Worm (Caenorhabditis elegans) whole organism, young adult: Measurements from ENCODE around the gene R05D3.3.
"Not testable (repeated sequence)": the region's sequence is repeated elsewhere in the genome, so short reads cannot be mapped to it uniquely, and the experiment has no call there.

Experiments
- D2030.7 ChIP-seq: fragments of 200-800 bp; sonication (Bioruptor generic); IDR thresholded peaks from 2 replicates; pipeline ENCODE4 v1.3.6; 2022; ENCODE audit warnings: missing genetic modification reagents, missing genetic modification characterization, missing compliant biosample characterization
- F33H1.4 ChIP-seq: fragments of 200-800 bp; sonication (Bioruptor generic); IDR thresholded peaks from 2 replicates; pipeline ENCODE4 v1.3.6; 2022; ENCODE audit warnings: missing genetic modification reagents, missing genetic modification characterization, missing compliant biosample characterization
- F39B2.1 ChIP-seq: fragments of 200-800 bp; sonication (Bioruptor generic); IDR thresholded peaks from 2 replicates; pipeline ENCODE4 v1.3.6; 2022; ENCODE audit warnings: missing genetic modification reagents, missing genetic modification characterization, missing compliant biosample characterization
- K12H6.12 ChIP-seq: fragments of 200-800 bp; sonication (Bioruptor generic); optimal IDR thresholded peaks from 2 replicates; lab custom pipeline; 2018; ENCODE audit warnings: mild to moderate bottlenecking, missing genetic modification characterization, missing compliant biosample characterization
- T26A5.8 ChIP-seq: sonication (generic microtip); optimal IDR thresholded peaks from 2 replicates; lab custom pipeline; 2016; ENCODE audit warnings: missing genetic modification characterization, missing compliant biosample characterization
- Y67H2A.10 ChIP-seq: fragments of 200-800 bp; sonication (Bioruptor generic); conservative IDR thresholded peaks from 2 replicates; pipeline ENCODE4 v1.3.6; 2022; ENCODE audit warnings: missing genetic modification reagents, missing genetic modification characterization, missing compliant biosample characterization
- ama-1 ChIP-seq, 3 experiments: fragments of 150-350 bp in 1 of 3; sonication (generic microtip) in 2 of 3; optimal IDR thresholded peaks; 2 replicates each; lab custom pipeline; 2014 to 2018; ENCODE audit warnings: missing biosample characterization in 2 of 3, missing genetic modification characterization in 2 of 3, missing genetic modification reagents in 2 of 3
- aptf-3 ChIP-seq: fragments of 200-800 bp; sonication (Bioruptor generic); IDR thresholded peaks from 2 replicates; pipeline ENCODE4 v1.3.6; 2022; ENCODE audit warnings: missing genetic modification characterization, missing compliant biosample characterization
- attf-5 ChIP-seq: fragments of 200-800 bp; sonication (Bioruptor generic); optimal IDR thresholded peaks from 2 replicates; lab custom pipeline; 2018; ENCODE audit warnings: mild to moderate bottlenecking, missing genetic modification characterization, missing compliant biosample characterization
- ceh-40 ChIP-seq: fragments of 200-800 bp; sonication (Bioruptor generic); IDR thresholded peaks from 2 replicates; pipeline ENCODE4 v1.3.6; 2022; ENCODE audit warnings: missing genetic modification characterization, missing compliant biosample characterization
- ceh-58 ChIP-seq: fragments of 200-800 bp; sonication (Bioruptor generic); IDR thresholded peaks from 2 replicates; pipeline ENCODE4 v1.3.6; 2022; ENCODE audit warnings: missing genetic modification characterization, missing compliant biosample characterization
- dox-1 ChIP-seq: fragments of 200-800 bp; sonication (Bioruptor generic); IDR thresholded peaks from 2 replicates; pipeline ENCODE4 v1.3.6; 2022; ENCODE audit warnings: missing genetic modification reagents, missing genetic modification characterization, missing compliant biosample characterization
- egrh-3 ChIP-seq: fragments of 200-800 bp; sonication (Bioruptor generic); IDR thresholded peaks from 2 replicates; pipeline ENCODE4 v1.3.6; 2022; ENCODE audit warnings: missing genetic modification reagents, missing genetic modification characterization, missing compliant biosample characterization
- ekl-4 ChIP-seq: fragments of 200-800 bp; sonication (Bioruptor generic); IDR thresholded peaks from 2 replicates; pipeline ENCODE4 v1.3.6; 2022; ENCODE audit warnings: missing genetic modification reagents, missing genetic modification characterization, missing compliant biosample characterization
- gei-17 ChIP-seq: fragments of 200-800 bp; sonication (Bioruptor generic); optimal IDR thresholded peaks from 2 replicates; lab custom pipeline; 2018; ENCODE audit warnings: mild to moderate bottlenecking, missing genetic modification characterization, missing compliant biosample characterization
- him-1 ChIP-seq: sonication (generic microtip); optimal IDR thresholded peaks from 2 replicates; lab custom pipeline; 2016; ENCODE audit warnings: missing genotype, missing genetic modification reagents, missing genetic modification characterization, missing compliant biosample characterization
- hsf-1 ChIP-seq: fragments of 200-800 bp; sonication (Bioruptor generic); IDR thresholded peaks from 2 replicates; pipeline ENCODE4 v1.3.6; 2022; ENCODE audit warnings: missing genetic modification reagents, missing genetic modification characterization, missing compliant biosample characterization
- let-607 ChIP-seq, 2 experiments: fragments of 200-800 bp in 1 of 2; sonication (Bioruptor generic) in 1 of 2; sonication (generic microtip) in 1 of 2; optimal IDR thresholded peaks; 2 replicates each; lab custom pipeline; 2016 to 2018; ENCODE audit warnings: mild to moderate bottlenecking in 2 of 2, missing compliant biosample characterization in 2 of 2, missing genetic modification characterization in 2 of 2, moderate library complexity in 2 of 2, missing genotype in 1 of 2
- lsl-1 ChIP-seq: fragments of 200-800 bp; sonication (Bioruptor generic); optimal IDR thresholded peaks from 2 replicates; lab custom pipeline; 2018; ENCODE audit warnings: mild to moderate bottlenecking, missing genetic modification characterization, moderate library complexity, missing compliant biosample characterization
- madf-3 ChIP-seq: fragments of 200-800 bp; sonication (Bioruptor generic); IDR thresholded peaks from 2 replicates; pipeline ENCODE4 v1.3.6; 2022; ENCODE audit warnings: missing genetic modification reagents, missing genetic modification characterization, missing compliant biosample characterization
- madf-6 ChIP-seq: fragments of 200-800 bp; sonication (Bioruptor generic); IDR thresholded peaks from 2 replicates; pipeline ENCODE4 v1.3.6; 2022; ENCODE audit warnings: missing genetic modification reagents, missing genetic modification characterization, missing compliant biosample characterization
- madf-8 ChIP-seq: fragments of 200-800 bp; sonication (Bioruptor generic); conservative IDR thresholded peaks from 2 replicates; pipeline ENCODE4 v1.3.6; 2022; ENCODE audit warnings: missing genetic modification reagents, missing genetic modification characterization, missing compliant biosample characterization
- mcd-1 ChIP-seq: fragments of 200-800 bp; sonication (Bioruptor generic); IDR thresholded peaks from 2 replicates; pipeline ENCODE4 v1.3.6; 2022; ENCODE audit warnings: missing genetic modification reagents, missing genetic modification characterization, missing compliant biosample characterization
- nfya-2 ChIP-seq: fragments of 200-800 bp; sonication (Bioruptor generic); IDR thresholded peaks from 2 replicates; pipeline ENCODE4 v1.3.6; 2022; ENCODE audit warnings: missing genetic modification reagents, missing genetic modification characterization, missing compliant biosample characterization
- pbrm-1 ChIP-seq: fragments of 200-800 bp; sonication (Bioruptor generic); IDR thresholded peaks from 2 replicates; pipeline ENCODE4 v1.3.6; 2022; ENCODE audit warnings: missing genetic modification reagents, missing genetic modification characterization, missing compliant biosample characterization
- rcor-1 ChIP-seq: fragments of 200-800 bp; sonication (Bioruptor generic); IDR thresholded peaks from 2 replicates; pipeline ENCODE4 v1.3.6; 2022; ENCODE audit warnings: missing genetic modification reagents, missing genetic modification characterization, missing compliant biosample characterization
- ztf-18 ChIP-seq: sonication (generic microtip); optimal IDR thresholded peaks from 2 replicates; lab custom pipeline; 2016; ENCODE audit warnings: missing genotype, mild to moderate bottlenecking, missing genetic modification characterization, missing compliant biosample characterization
- ztf-25 ChIP-seq: fragments of 200-800 bp; sonication (Bioruptor generic); IDR thresholded peaks from 2 replicates; pipeline ENCODE4 v1.3.6; 2022; ENCODE audit warnings: missing genetic modification reagents, missing genetic modification characterization, missing compliant biosample characterization
- ztf-3 ChIP-seq: fragments of 200-800 bp; sonication (Bioruptor generic); optimal IDR thresholded peaks from 2 replicates; lab custom pipeline; 2018; ENCODE audit warnings: mild to moderate bottlenecking, missing genetic modification characterization, missing compliant biosample characterization

Gene R05D3.3

DNA sequence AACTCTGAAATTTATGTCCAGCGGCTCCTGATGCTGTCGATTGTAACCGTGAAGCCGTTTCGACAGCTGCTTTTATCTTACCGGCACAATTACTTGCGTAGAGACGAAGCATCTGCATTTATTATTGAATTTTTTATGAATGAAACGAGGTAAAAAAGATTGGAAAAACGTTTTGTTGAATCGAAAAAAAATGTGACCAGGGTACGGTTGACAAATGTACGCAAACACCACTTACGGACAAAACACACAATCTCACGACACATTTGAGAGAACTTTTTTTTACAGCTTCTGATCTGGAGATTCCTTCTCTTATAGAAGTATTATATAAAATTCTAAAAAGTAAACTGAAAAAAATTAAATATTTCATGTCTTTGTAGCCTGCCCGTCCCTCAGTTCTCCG, 32.0 kb upstream of the R05D3.3 start, which contains the start of the genes mrps-18A and ZC262.2:
mrps-18A (minus strand) TSS at position 141 of the 400 bp plus-strand sequence.
ZC262.2 (plus strand) TSS at position 284 of the 400 bp plus-strand sequence.
- TF ChIP-seq lsl-1 (GFP tag; lab: Kevin White, UChicago): peak; percentile 65
- peak; percentile 10 for TF ChIP-seq attf-5 (GFP tag; lab: Kevin White, UChicago)
- peak; percentile 4 for TF ChIP-seq him-1 (tag; lab: Kevin White, UChicago)
- TF ChIP-seq K12H6.12 (tag; lab: Kevin White, UChicago): no peak
- no peak for TF ChIP-seq let-607 (tag; optimal IDR thresholded peaks at IDR 0.05; lab: Kevin White, UChicago)
- TF ChIP-seq gei-17 (GFP tag; lab: Kevin White, UChicago): no peak

DNA sequence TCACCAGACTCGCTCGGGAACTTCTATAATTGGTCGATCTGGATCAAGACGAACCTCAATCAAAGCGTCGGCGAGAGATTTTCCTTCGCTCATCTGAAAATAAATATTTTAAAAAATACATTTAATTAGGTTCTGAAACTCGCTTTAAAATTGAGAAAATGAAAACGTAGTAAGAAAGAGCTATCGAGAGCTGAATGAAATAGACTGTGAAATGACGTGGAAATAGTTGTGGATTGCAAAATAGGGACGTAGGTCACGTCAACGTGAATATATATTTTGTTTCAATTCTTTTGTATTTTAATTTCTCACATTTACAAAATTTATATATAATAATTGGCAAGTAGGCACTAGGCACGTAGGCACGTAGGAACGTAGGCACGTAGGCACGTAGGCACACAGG, 29.4 kb upstream of the R05D3.3 start, which contains the start of gene ZC262.4:
ZC262.4 (minus strand) TSS at position 101 of the 400 bp plus-strand sequence.
- TF ChIP-seq ztf-18 (tag; lab: Kevin White, UChicago): no peak
- TF ChIP-seq Y67H2A.10 (GFP tag; lab: Robert Waterston, UW): no peak
- TF ChIP-seq lsl-1 (GFP tag; lab: Kevin White, UChicago): no peak
- TF ChIP-seq ztf-3: no peak
- TF ChIP-seq gei-17 (GFP tag; lab: Kevin White, UChicago): no peak

DNA sequence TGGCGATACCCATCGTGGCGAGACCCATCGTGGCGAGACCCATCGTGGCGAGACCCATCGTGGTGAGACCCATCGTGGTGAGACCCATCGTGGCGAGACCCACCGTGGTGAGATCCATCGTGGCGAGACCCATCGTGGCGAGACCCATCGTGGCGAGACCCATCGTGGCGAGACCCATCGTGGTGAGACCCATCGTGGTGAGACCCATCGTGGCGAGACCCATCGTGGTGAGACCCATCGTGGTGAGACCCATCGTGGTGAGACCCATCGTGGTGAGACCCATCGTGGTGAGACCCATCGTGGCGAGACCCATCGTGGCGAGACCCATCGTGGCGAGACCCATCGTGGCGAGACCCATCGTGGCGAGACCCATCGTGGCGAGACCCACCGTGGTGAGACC, 28.2 kb upstream of the R05D3.3 start:
- peak; percentile 30 for TF ChIP-seq F33H1.4 (GFP tag; lab: Robert Waterston, UW)
- TF ChIP-seq egrh-3 (GFP tag; lab: Robert Waterston, UW): peak; percentile 91; the same call in 1 of the 2 replicates
- TF ChIP-seq, all 124 proteins: peak for 2; not testable (repeated sequence) for 122

DNA sequence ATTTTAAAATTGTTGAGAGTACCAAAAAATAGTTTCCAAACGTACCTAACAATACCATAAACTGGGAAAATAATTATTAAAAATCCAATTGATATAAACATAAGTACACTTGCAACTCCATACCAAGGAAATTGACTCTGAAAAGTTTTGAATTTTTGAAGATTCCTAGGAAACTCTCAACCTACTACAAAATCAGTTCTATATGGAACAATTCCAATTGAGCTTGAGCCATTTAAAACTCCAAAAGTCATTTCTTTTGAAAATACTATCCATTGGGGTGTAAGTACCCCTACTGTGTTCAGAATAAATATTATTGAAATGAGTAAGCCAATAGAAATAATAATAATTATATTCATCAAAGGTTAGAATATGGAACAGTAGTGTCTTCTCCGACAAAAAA, 24.4 kb upstream of the R05D3.3 start, which contains the start of gene clc-28:
clc-28 (minus strand) TSS at position 101 of the 400 bp plus-strand sequence.
- TF ChIP-seq T26A5.8; F33H1.4 (GFP tag; lab: Robert Waterston, UW); ama-1 (optimal IDR thresholded peaks at IDR 0.05; lab: Kevin White, UChicago); ama-1 (GFP tag; optimal IDR thresholded peaks at IDR 0.05; lab: Kevin White, UChicago): not testable (repeated sequence)

DNA sequence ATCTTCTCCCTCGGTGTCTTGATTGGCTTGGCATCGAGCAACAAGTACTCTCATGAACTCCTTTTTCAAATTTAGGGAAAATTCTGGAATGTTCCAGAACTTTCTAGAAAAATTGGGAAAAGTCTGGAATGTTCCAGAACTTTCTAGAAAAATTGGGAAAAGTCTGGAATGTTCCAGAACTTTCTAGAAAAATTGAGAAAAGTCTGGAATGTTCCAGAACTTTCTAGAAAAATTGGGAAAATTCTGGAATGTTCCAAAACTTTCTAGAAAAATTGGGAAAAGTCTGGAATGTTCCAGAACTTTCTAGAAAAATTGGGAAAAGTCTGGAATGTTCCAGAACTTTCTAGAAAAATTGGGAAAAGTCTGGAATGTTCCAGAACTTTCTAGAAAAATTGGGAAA, 19.5 kb upstream of the R05D3.3 start, which contains the start of gene ZC262.7:
ZC262.7 (minus strand) TSS at position 54 of the 400 bp plus-strand sequence.
- TF ChIP-seq pbrm-1 (peak; percentile 88), hsf-1 (GFP tag; lab: Robert Waterston, UW) (peak; percentile 99), mcd-1 (peak; percentile 23; the same call in 1 of the 2 replicates), aptf-3 (GFP tag; lab: Robert Waterston, UW) (peak; percentile 85; the same call in 1 of the 2 replicates), rcor-1 (peak; percentile 52; the same call in 1 of the 2 replicates), ekl-4 (GFP tag; lab: Robert Waterston, UW) (peak; percentile 55; the same call in 1 of the 2 replicates), ceh-40 (peak; percentile 89), madf-6 (GFP tag; lab: Robert Waterston, UW) (peak; percentile 44), ceh-58 (0 out of 2 replicates have a peak, but pooled peaks have one; percentile 7), dox-1 (GFP tag; lab: Robert Waterston, UW) (peak; percentile 98), egrh-3 (GFP tag; lab: Robert Waterston, UW) (peak; percentile 77), F33H1.4 (GFP tag; lab: Robert Waterston, UW) (peak; percentile 35; the same call in 1 of the 2 replicates), madf-8 (GFP tag; lab: Robert Waterston, UW) (0 out of 2 replicates have a peak, but pooled peaks have one; percentile 15), ztf-25 (GFP tag; lab: Robert Waterston, UW) (peak; percentile 43; the same call in 1 of the 2 replicates), D2030.7 (peak; percentile 83), F39B2.1 (peak; percentile 68; the same call in 1 of the 2 replicates)

DNA sequence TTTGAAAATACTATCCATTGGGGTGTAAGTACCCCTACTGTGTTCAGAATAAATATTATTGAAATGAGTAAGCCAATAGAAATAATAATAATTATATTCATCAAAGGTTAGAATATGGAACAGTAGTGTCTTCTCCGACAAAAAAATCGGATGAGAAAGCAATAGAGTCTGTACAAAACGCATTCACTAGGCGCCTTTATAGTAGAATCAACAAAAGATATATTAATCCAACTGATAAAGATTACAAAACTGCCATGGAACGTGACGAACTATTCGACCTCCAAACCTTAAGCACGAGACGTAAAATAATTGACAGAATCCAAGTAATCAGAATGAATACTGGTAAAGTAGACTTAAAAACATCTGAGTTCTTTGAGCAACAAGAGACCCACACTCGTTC, 16.0 kb upstream of the R05D3.3 start, which contains the start of gene clc-29:
clc-29 (minus strand) TSS at position 101 of the 400 bp plus-strand sequence.
- TF ChIP-seq nfya-2, F33H1.4, madf-3 (GFP tag; lab: Robert Waterston, UW): not testable (repeated sequence)
